Worm (Caenorhabditis elegans): Measurements from ENCODE around the gene str-217.

Gene str-217

DNA sequence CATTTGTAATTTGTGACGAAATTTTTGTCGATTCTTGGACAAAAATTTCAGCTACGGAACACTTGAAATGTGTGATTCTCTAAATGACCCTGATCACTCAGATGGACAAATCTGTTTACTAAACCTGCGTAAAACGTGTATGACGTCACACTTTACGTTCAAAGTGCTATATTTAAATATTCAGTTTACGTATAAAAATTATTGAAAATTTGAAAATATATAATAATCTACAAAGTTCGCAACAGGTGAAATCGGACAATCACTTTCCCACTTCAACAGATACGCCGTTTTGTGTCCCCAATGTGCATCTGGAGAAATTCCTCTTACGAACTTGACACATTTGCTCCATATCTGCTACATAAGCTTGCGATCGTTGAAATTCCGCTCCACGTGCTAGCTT is 5.1 kb upstream of the str-217 start, which contains the start of gene srh-131:
Gene srh-131 (plus strand): TSS at position 301 of the 400 bp plus-strand sequence.
- TF ChIP-seq ceh-36 (tag; optimal IDR thresholded peaks at IDR 0.05) (no peak), hmbx-1 (tag; optimal IDR thresholded peaks at IDR 0.05) (no peak), ets-7 (tag; optimal IDR thresholded peaks at IDR 0.05) (no peak), pes-1 (GFP tag; IDR thresholded peaks at IDR 0.05) (no peak), ceh-13 (GFP tag; optimal IDR thresholded peaks at IDR 0.05) (no peak), flt-1 (GFP tag; IDR thresholded peaks at IDR 0.05) (no peak), tra-4 (tag; optimal IDR thresholded peaks at IDR 0.05) (no peak), B0310.2 (tag; optimal IDR thresholded peaks at IDR 0.05) (no peak), hmg-4 (GFP tag; optimal IDR thresholded peaks at IDR 0.05) (no peak), hnd-1 (tag; optimal IDR thresholded peaks at IDR 0.05) (no peak), tbx-11 (GFP tag; IDR thresholded peaks at IDR 0.05) (no peak)

DNA sequence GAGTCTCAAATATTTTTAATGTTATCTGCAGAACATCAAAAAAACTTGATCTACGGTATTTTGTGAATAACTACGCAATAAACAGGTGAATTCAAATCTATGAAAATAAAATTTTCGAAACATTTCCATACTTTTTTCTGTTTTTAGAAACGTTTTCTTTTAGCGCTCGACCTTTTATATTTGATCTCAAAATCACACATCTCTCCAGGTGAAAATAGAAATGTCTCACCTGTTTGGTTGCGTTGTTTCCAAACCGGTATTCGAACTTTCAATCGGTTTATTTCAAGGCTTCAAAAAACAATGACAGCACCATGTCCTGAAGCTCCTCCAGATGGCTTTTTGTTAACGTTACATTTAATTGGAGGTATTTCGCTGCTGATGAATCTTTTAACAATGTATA is 1.1 kb upstream of the str-217 start, which contains the start of gene sri-9:
Gene sri-9 (plus strand): TSS at position 301 of the 400 bp plus-strand sequence.
- no peak for TF ChIP-seq ets-7 (tag; optimal IDR thresholded peaks at IDR 0.05)
- TF ChIP-seq sea-1 (GFP tag; conservative IDR thresholded peaks at IDR 0.05), result no peak
- no peak for TF ChIP-seq ceh-13 (GFP tag; optimal IDR thresholded peaks at IDR 0.05)
- no peak for TF ChIP-seq hmbx-1 (tag; optimal IDR thresholded peaks at IDR 0.05)
- no peak for TF ChIP-seq aly-1 (tag; optimal IDR thresholded peaks at IDR 0.05)
- TF ChIP-seq ceh-36 (tag; optimal IDR thresholded peaks at IDR 0.05), result no peak
- TF ChIP-seq tbx-37 (GFP tag; conservative IDR thresholded peaks at IDR 0.05), result no peak
- TF ChIP-seq tra-4 (tag; optimal IDR thresholded peaks at IDR 0.05), result no peak

DNA sequence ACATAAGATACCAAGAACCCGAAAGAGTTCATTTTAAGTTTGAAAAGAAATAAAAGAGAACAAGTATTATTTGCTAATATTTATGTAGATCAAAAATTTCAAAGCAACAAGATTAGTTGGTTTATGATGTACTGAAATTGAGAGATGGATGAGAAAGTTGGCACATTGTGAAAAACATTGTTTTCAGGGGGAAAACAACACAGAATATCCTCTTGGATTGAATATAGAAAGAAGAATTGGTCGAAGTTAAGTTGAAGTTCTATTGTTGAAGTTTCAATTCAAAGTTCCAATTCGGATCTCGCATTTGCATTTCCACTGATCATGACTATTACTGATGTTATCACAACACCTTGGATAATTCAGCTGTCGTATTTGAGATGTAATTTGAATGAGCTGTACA is 531 bp upstream of the str-217 start:
- TF ChIP-seq aly-1 (tag; optimal IDR thresholded peaks at IDR 0.05) (no peak), hmbx-1 (tag; optimal IDR thresholded peaks at IDR 0.05) (no peak), ceh-36 (tag; optimal IDR thresholded peaks at IDR 0.05) (no peak), ama-1 (optimal IDR thresholded peaks at IDR 0.05) (no peak), sea-1 (GFP tag; conservative IDR thresholded peaks at IDR 0.05) (no peak), scrt-1 (GFP tag; IDR thresholded peaks at IDR 0.05) (no peak), hmg-4 (GFP tag; optimal IDR thresholded peaks at IDR 0.05) (no peak)

DNA sequence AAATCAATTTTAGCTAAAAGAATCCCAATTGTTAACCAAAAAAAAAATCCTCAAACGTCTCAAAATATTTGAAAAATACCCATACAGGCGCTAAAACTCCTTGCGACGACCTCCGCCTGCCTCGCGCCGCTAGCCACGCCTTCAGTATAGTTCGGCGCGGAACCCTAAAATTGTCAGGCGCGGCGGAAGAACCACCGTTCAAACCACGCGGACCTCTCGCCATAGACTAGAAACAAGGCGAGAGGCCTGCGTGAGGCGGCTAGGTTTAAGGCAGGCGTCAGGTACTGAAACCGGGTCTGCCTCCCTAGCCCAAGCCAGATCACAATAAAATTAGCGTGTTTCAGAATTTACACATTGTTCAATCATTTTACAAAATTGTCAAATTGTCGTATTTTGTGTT is 7.7 kb downstream of the str-217 start:
- TF ChIP-seq hnd-1 (tag; optimal IDR thresholded peaks at IDR 0.05) (no peak), hmbx-1 (tag; optimal IDR thresholded peaks at IDR 0.05) (no peak), scrt-1 (GFP tag; IDR thresholded peaks at IDR 0.05) (no peak), ets-7 (tag; optimal IDR thresholded peaks at IDR 0.05) (no peak), tra-4 (tag; optimal IDR thresholded peaks at IDR 0.05) (no peak), ceh-36 (tag; optimal IDR thresholded peaks at IDR 0.05) (no peak), ama-1 (optimal IDR thresholded peaks at IDR 0.05) (no peak), B0310.2 (tag; optimal IDR thresholded peaks at IDR 0.05) (no peak), hmg-4 (GFP tag; optimal IDR thresholded peaks at IDR 0.05) (no peak), aly-1 (tag; optimal IDR thresholded peaks at IDR 0.05) (no peak), sea-1 (GFP tag; conservative IDR thresholded peaks at IDR 0.05) (no peak)

DNA sequence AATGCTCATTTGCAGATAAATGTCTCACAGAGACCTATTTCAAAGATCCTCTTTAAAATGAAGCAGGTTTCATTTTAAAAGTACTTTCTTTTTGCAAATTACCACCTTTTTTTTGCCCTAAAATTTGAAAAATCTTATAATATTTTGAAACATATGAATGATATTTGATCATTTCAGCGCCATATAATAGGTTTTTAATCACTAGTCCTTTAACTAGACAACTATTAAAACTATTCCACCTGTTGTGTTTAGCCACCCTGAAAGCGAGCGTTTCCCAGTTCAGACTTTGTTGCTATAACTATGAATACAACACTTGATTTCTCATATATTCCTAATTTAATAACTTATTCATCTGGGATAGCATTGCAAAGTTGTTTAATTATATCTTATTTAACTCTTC is 8.4 kb downstream of the str-217 start, which contains the start of gene srz-95:
Gene srz-95 (plus strand): TSS at position 301 of the 400 bp plus-strand sequence.
- TF ChIP-seq flt-1 (GFP tag; IDR thresholded peaks at IDR 0.05) (no peak), hnd-1 (tag; optimal IDR thresholded peaks at IDR 0.05) (no peak), F13C5.2 (tag; optimal IDR thresholded peaks at IDR 0.05) (no peak), sea-1 (GFP tag; conservative IDR thresholded peaks at IDR 0.05) (no peak), ets-7 (tag; optimal IDR thresholded peaks at IDR 0.05) (no peak)

DNA sequence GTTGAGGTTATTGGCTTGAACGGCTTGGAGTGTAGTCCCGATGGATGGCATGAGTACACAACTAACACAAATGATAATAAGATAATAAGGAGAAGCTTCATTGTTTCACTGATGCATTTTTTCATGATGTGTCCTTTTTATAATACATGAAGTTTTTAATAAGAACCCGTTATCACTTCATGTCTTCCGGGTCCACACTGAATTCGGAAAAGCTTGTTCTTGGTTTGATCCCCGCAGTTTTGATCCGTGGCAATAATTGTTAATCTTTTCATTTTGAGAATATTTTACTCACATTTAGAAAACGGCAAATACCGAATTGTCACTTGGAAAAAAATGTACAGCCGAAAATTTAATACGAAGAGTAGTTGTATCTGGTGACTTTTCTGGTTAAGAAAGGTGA is 11.5 kb downstream of the str-217 start, which contains the start of gene Y102A5C.27:
Gene Y102A5C.27 (minus strand): TSS at position 101 of the 400 bp plus-strand sequence.
- TF ChIP-seq sea-1 (GFP tag; conservative IDR thresholded peaks at IDR 0.05), result no peak

DNA sequence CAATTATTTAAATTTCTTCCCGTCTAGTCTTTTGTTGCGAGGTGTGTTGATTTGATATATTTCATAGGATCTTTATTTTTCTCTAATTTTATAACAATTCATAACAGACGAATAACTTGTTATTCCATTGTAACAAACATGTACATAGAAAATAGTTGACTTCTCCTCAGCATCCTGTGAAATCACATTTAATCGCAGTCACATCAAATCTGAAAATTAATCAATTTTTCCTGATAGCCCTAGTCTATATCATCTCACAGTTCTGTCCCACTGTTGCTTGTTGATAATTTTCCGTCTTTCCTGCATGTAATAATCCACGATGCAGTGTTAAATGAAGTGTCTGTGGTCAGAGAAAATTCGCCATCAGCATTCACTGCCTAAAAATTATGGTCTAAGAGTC is 12.3 kb downstream of the str-217 start:
- no peak for TF ChIP-seq sea-1 (GFP tag; conservative IDR thresholded peaks at IDR 0.05)

DNA sequence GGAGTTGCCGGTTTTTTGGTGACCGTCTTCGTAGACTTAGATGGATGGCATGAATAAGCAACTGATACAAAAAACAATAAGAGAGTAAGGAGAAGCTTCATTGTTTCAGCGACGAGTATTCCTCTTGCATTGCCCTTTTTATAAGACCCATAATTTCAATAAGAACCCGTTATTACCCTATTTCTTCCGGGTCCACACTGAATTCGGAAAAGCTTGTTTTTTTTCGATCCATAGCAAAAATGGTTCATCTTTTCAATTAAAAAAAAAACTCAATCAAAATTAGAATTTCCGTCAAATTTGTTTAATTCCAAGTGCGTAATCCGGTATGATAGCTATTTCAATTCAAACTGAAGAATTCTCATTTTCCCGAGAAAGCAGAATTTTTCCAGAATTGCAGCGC is 13.1 kb downstream of the str-217 start, which contains the start of gene Y102A5C.40:
Gene Y102A5C.40 (minus strand): TSS at position 101 of the 400 bp plus-strand sequence.
- TF ChIP-seq ceh-36 (tag; optimal IDR thresholded peaks at IDR 0.05) (no peak), hnd-1 (tag; optimal IDR thresholded peaks at IDR 0.05) (no peak), tbx-37 (GFP tag; conservative IDR thresholded peaks at IDR 0.05) (no peak), flt-1 (GFP tag; IDR thresholded peaks at IDR 0.05) (no peak), ets-7 (tag; optimal IDR thresholded peaks at IDR 0.05) (no peak), ama-1 (optimal IDR thresholded peaks at IDR 0.05) (no peak), hmbx-1 (tag; optimal IDR thresholded peaks at IDR 0.05) (no peak), F13C5.2 (tag; optimal IDR thresholded peaks at IDR 0.05) (no peak), ceh-13 (GFP tag; optimal IDR thresholded peaks at IDR 0.05) (no peak), tbx-11 (GFP tag; IDR thresholded peaks at IDR 0.05) (no peak)

DNA sequence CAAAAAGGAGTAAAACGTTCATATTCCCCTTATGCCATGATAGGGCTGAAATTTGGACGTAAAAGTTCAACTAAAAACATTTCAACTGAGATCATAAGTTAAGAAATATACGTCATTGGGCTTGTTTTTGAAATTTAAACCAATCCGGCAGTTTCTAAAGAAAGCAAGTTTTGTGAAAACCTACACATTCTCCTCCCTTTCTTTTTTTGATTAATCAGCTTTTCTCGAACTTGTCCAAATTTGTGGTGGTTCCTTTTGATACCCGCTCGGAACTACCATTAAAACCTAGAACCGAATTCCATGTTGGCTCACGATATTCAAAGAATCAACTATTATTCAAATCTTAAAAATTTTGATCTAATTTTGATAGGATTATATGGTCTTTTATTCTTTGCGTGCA is 19.7 kb downstream of the str-217 start, which contains the start of gene srz-54:
Gene srz-54 (plus strand): TSS at position 301 of the 400 bp plus-strand sequence.
- TF ChIP-seq tra-4 (tag; optimal IDR thresholded peaks at IDR 0.05) (no peak), flt-1 (GFP tag; IDR thresholded peaks at IDR 0.05) (no peak), scrt-1 (GFP tag; IDR thresholded peaks at IDR 0.05) (no peak), B0310.2 (tag; optimal IDR thresholded peaks at IDR 0.05) (no peak), ceh-13 (GFP tag; optimal IDR thresholded peaks at IDR 0.05) (no peak)

Measured in whole organism, early embryonic.